Fruit fly (Drosophila melanogaster): Measurements from ENCODE around the gene frtz.

DNA sequence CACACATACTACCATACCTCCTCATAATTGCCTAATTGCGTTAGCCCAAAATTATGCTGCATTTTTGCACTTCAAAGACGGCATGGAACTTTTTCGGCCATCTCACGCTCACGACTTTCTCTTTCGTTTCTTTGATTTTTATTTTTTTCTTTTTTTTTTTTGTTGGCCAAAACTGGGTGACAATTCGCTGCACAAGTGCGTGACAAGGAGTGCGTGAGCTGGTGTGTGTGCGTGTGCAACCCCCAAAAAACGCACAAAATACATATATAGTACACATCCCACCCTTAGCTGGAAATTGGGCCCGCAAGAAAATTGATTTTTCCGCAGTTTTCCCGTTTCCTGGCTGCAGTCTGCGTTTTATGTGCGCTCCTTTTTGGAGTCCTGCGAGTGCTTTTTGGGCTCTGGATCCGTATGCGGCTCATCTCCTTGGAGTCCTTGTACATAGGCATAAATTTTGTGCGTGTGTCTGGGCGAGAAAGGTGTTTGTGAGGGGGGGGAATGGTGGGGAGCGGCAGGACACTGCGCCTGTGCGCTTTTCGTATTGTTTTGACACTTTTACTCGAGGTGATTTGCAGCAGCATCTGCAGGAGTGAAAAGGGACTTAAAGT is 43.4 kb downstream of the frtz start:
- no peak for TF ChIP-seq CG11294 (GFP tag; IDR thresholded peaks at IDR 0.05)
- TF ChIP-seq Hr39 (GFP tag; optimal IDR thresholded peaks at IDR 0.05): no peak
- TF ChIP-seq CG8319 (GFP tag; optimal IDR thresholded peaks at IDR 0.05): no peak
- TF ChIP-seq pdm3 (GFP tag; optimal IDR thresholded peaks at IDR 0.05): no peak
- TF ChIP-seq CG7368 (GFP tag; optimal IDR thresholded peaks at IDR 0.05): no peak
- TF ChIP-seq Hr4 (GFP tag; optimal IDR thresholded peaks at IDR 0.05): no peak
- TF ChIP-seq svp (GFP tag): no peak
- no peak for TF ChIP-seq CG32006 (GFP tag; optimal IDR thresholded peaks at IDR 0.05)
- TF ChIP-seq acj6 (GFP tag; optimal IDR thresholded peaks at IDR 0.05): no peak
- no peak for TF ChIP-seq CG16779 (tag; optimal IDR thresholded peaks at IDR 0.05)
- no peak for TF ChIP-seq Eip78C (GFP tag)
- no peak for TF ChIP-seq Sox15 (GFP tag; optimal IDR thresholded peaks at IDR 0.05)
- TF ChIP-seq topi (GFP tag; optimal IDR thresholded peaks at IDR 0.05): no peak
- TF ChIP-seq CG3032 (tag; optimal IDR thresholded peaks at IDR 0.05): no peak

All from whole organism, prepupa.